Worm (Caenorhabditis elegans): ENCODE measurements around the gene W08F4.7.
"Not testable (repeated sequence)": the region's sequence is repeated elsewhere in the genome, so short reads cannot be mapped to it uniquely, and the experiment has no call there.

W08F4.7 gene

ce11 chrII:608341-608740, 30.8 kb upstream of the W08F4.7 start, which contains the start of gene W04H10.6:
Gene W04H10.6 (minus strand): TSS chrII:608441.
- TF ChIP-seq hmg-4 (GFP tag; optimal IDR thresholded peaks at IDR 0.05) (peak; percentile 1), aly-1 (tag; optimal IDR thresholded peaks at IDR 0.05) (no peak)

ce11 chrII:606033-606432, 28.5 kb upstream of the W08F4.7 start, which contains the start of gene W04H10.5:
Gene W04H10.5 (plus strand): TSS chrII:606333.
- TF ChIP-seq tbx-11 (GFP tag; IDR thresholded peaks at IDR 0.05), result no peak
- TF ChIP-seq flt-1 (GFP tag; IDR thresholded peaks at IDR 0.05), result no peak
- no peak for TF ChIP-seq ama-1 (optimal IDR thresholded peaks at IDR 0.05)
- TF ChIP-seq hmbx-1 (tag; optimal IDR thresholded peaks at IDR 0.05), result no peak
- no peak for TF ChIP-seq ets-7 (tag; optimal IDR thresholded peaks at IDR 0.05)
- no peak for TF ChIP-seq tbx-37 (GFP tag; conservative IDR thresholded peaks at IDR 0.05)

- no peak for TF ChIP-seq F13C5.2 (tag; optimal IDR thresholded peaks at IDR 0.05)
- no peak for TF ChIP-seq ets-7 (tag; optimal IDR thresholded peaks at IDR 0.05)
- TF ChIP-seq tbx-11 (GFP tag; IDR thresholded peaks at IDR 0.05), result no peak
- no peak for TF ChIP-seq hmbx-1 (tag; optimal IDR thresholded peaks at IDR 0.05)
- no peak for TF ChIP-seq ceh-13 (GFP tag; optimal IDR thresholded peaks at IDR 0.05)
- TF ChIP-seq sea-1 (GFP tag; conservative IDR thresholded peaks at IDR 0.05), result no peak
- TF ChIP-seq B0310.2 (tag; optimal IDR thresholded peaks at IDR 0.05), result no peak
- no peak for TF ChIP-seq hnd-1 (tag; optimal IDR thresholded peaks at IDR 0.05)
- no peak for TF ChIP-seq hmg-4 (GFP tag; optimal IDR thresholded peaks at IDR 0.05)
Observed at ce11 chrII:605267-605666, 27.7 kb upstream of the W08F4.7 start, which contains the start of gene W04H10.2. Gene W04H10.2 (plus strand): TSS chrII:605567.

ce11 chrII:602969-603368, 25.4 kb upstream of the W08F4.7 start:
- TF ChIP-seq flt-1 (GFP tag; IDR thresholded peaks at IDR 0.05), result no peak
- TF ChIP-seq sea-1 (GFP tag; conservative IDR thresholded peaks at IDR 0.05), result no peak
- no peak for TF ChIP-seq tra-4 (tag; optimal IDR thresholded peaks at IDR 0.05)
- TF ChIP-seq scrt-1 (GFP tag; IDR thresholded peaks at IDR 0.05), result no peak
- TF ChIP-seq tbx-11 (GFP tag; IDR thresholded peaks at IDR 0.05), result no peak
- no peak for TF ChIP-seq pes-1 (GFP tag; IDR thresholded peaks at IDR 0.05)

ce11 chrII:602020-602419, 24.5 kb upstream of the W08F4.7 start, which contains the start of gene nhl-3:
Gene nhl-3 (minus strand): TSS chrII:602120.
- no peak for TF ChIP-seq pes-1 (GFP tag; IDR thresholded peaks at IDR 0.05)
- no peak for TF ChIP-seq ama-1 (optimal IDR thresholded peaks at IDR 0.05)
- no peak for TF ChIP-seq flt-1 (GFP tag; IDR thresholded peaks at IDR 0.05)
- TF ChIP-seq tra-4 (tag; optimal IDR thresholded peaks at IDR 0.05), result no peak
- no peak for TF ChIP-seq tbx-37 (GFP tag; conservative IDR thresholded peaks at IDR 0.05)
- TF ChIP-seq hnd-1 (tag; optimal IDR thresholded peaks at IDR 0.05), result no peak
- TF ChIP-seq ceh-36 (tag; optimal IDR thresholded peaks at IDR 0.05), result no peak
- TF ChIP-seq ceh-13 (GFP tag; optimal IDR thresholded peaks at IDR 0.05), result no peak
- TF ChIP-seq ets-7 (tag; optimal IDR thresholded peaks at IDR 0.05), result no peak

DNA sequence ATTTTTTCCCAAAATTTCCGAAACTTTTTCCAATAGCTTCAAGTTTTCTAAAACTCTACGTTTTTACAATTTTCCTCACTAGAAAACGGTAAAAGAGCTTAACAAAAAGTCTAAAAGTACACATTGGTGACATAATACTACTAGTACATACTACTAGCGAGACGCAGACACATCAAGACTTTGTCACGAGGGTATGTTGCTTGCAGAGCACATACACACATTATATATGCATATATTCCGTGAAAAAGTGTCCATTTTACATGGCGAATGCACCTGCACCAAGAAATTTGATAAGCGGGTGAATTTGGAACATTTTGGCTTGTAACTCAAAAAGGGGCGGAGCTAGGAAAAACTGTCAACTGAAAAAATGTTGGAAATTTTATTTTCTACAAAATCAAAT, 23.8 kb upstream of the W08F4.7 start:
- TF ChIP-seq ceh-13 (GFP tag; optimal IDR thresholded peaks at IDR 0.05) (no peak), aly-1 (tag; optimal IDR thresholded peaks at IDR 0.05) (no peak), hmg-4 (GFP tag; optimal IDR thresholded peaks at IDR 0.05) (no peak), scrt-1 (GFP tag; IDR thresholded peaks at IDR 0.05) (no peak), ama-1 (optimal IDR thresholded peaks at IDR 0.05) (no peak), ceh-36 (tag; optimal IDR thresholded peaks at IDR 0.05) (no peak), sea-1 (GFP tag; conservative IDR thresholded peaks at IDR 0.05) (no peak), B0310.2 (tag; optimal IDR thresholded peaks at IDR 0.05) (no peak), tbx-37 (GFP tag; conservative IDR thresholded peaks at IDR 0.05) (no peak), hmbx-1 (tag; optimal IDR thresholded peaks at IDR 0.05) (no peak), ets-7 (tag; optimal IDR thresholded peaks at IDR 0.05) (no peak), F13C5.2 (tag; optimal IDR thresholded peaks at IDR 0.05) (no peak), hnd-1 (tag; optimal IDR thresholded peaks at IDR 0.05) (no peak), pes-1 (GFP tag; IDR thresholded peaks at IDR 0.05) (no peak), tra-4 (tag; optimal IDR thresholded peaks at IDR 0.05) (no peak), flt-1 (GFP tag; IDR thresholded peaks at IDR 0.05) (no peak), tbx-11 (GFP tag; IDR thresholded peaks at IDR 0.05) (no peak)

ce11 chrII:596702-597101, 19.2 kb upstream of the W08F4.7 start:
- TF ChIP-seq ets-7 (tag; optimal IDR thresholded peaks at IDR 0.05) (no peak), hmbx-1 (tag; optimal IDR thresholded peaks at IDR 0.05) (no peak), hmg-4 (GFP tag; optimal IDR thresholded peaks at IDR 0.05) (no peak), scrt-1 (GFP tag; IDR thresholded peaks at IDR 0.05) (no peak), hnd-1 (tag; optimal IDR thresholded peaks at IDR 0.05) (no peak)

DNA sequence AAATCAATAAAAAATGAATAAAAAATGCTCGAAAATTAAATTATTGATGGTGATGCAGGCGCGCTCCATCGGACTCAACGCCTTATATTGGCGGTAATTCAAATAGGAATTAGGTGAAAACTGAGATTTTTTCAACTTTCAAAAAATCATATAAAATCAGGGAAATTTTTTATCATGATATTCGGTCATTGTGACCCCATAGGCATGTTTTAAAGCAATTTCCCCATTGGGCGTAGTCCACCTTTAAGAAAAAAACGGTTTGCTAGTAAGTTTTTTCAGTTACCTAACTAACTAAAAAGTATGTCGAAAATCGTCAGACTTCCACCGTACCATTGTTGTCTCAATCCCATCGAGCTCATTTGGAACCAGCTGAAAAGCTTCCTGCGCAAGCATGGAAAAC, 15.7 kb upstream of the W08F4.7 start, which contains the start of gene W08F4.1:
Gene W08F4.1, plus strand, starts transcription at position 301 of the 400 bp plus-strand sequence.
- TF ChIP-seq tra-4 (tag; optimal IDR thresholded peaks at IDR 0.05); tbx-37 (GFP tag; conservative IDR thresholded peaks at IDR 0.05); ama-1 (optimal IDR thresholded peaks at IDR 0.05): not testable (repeated sequence)

ce11 chrII:591110-591509, 13.6 kb upstream of the W08F4.7 start, which contains the start of gene W08F4.10:
Gene W08F4.10 (minus strand): TSS chrII:591210.
- TF ChIP-seq F13C5.2 (tag; optimal IDR thresholded peaks at IDR 0.05), result no peak

All from whole organism, early embryonic.